Fruit fly (Drosophila melanogaster) whole organism, wandering third instar larva: ENCODE data around the gene atk.

Experiments used
- Dfd ChIP-seq: fragments of >200 bp; optimal IDR thresholded peaks from 2 replicates; lab custom pipeline; 2017; ENCODE audit warnings: missing biosample characterization, missing genetic modification characterization
- psq ChIP-seq: fragments of 200-800 bp; sonication (Bioruptor generic); optimal IDR thresholded peaks from 3 replicates; lab custom pipeline; 2017; ENCODE audit warnings: missing biosample characterization, mild to moderate bottlenecking, missing genetic modification characterization, moderate library complexity
- rgr ChIP-seq: fragments of 200-800 bp; sonication (Bioruptor generic); optimal IDR thresholded peaks from 3 replicates; lab custom pipeline; 2016; ENCODE audit warnings: missing biosample characterization, mild to moderate bottlenecking, missing genetic modification characterization

DNA sequence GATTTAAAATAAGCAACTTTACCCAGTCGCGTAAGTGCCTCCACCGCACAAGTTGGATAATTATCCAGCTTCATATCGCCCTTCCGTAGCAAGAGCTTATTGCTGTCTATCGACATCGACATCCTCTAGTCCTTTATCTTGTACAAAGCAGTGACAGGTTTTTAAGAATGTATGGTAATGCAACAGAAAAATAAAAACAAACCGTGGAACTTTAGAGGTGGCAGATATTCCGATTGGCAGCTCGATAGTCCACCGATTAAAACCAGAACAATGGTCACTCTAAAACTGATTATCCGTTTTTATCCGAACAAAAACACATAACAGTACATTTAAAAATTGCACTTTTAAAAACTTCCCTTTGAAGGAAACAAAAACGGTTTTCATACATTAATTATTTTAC, 37.2 kb downstream of the atk start, which contains the start of gene CG5274:
- TF ChIP-seq Dfd (GFP tag; lab: Kevin White, UChicago) = no peak
- no peak for TF ChIP-seq psq (GFP tag; lab: Kevin White, UChicago)
- TF ChIP-seq rgr (GFP tag; lab: Kevin White, UChicago) = no peak
